Worm (Caenorhabditis elegans) whole organism, L4/young adult: ENCODE data around the gene grp-1.

Experiments
- W03F9.2 ChIP-seq: fragments of 150-350 bp; optimal IDR thresholded peaks from 2 replicates; lab custom pipeline; 2014; ENCODE audit warnings: missing biosample characterization, missing genetic modification characterization
- him-1 ChIP-seq: sonication (generic microtip); optimal IDR thresholded peaks from 2 replicates; lab custom pipeline; 2016; ENCODE audit warnings: missing genotype, missing genetic modification reagents, missing genetic modification characterization, missing compliant biosample characterization

ce11 chrIII:8045734-8046133 is 39.8 kb upstream of the grp-1 start, which contains the start of gene K12H4.3:
- TF ChIP-seq him-1 (tag; lab: Kevin White, UChicago) = no peak
- no peak for TF ChIP-seq W03F9.2 (tag; lab: Kevin White, UChicago)
